Worm (Caenorhabditis elegans) whole organism, young adult: ENCODE measurements around the gene C02E7.8.

Experiments used
- B0035.1 ChIP-seq: sonication (generic microtip); optimal IDR thresholded peaks from 2 replicates; lab custom pipeline; 2016; ENCODE audit warnings: missing genetic modification characterization, mild to moderate bottlenecking, missing compliant biosample characterization, missing genotype, missing genetic modification reagents
- D2030.7 ChIP-seq: fragments of 200-800 bp; sonication (Bioruptor generic); IDR thresholded peaks from 2 replicates; pipeline ENCODE4 v1.3.6; 2022; ENCODE audit warnings: missing genetic modification reagents, missing genetic modification characterization, missing compliant biosample characterization
- F37B4.10 ChIP-seq: fragments of 200-800 bp; sonication (Bioruptor generic); IDR thresholded peaks from 2 replicates; pipeline ENCODE4 v1.3.6; 2022; ENCODE audit warnings: missing genetic modification characterization, missing compliant biosample characterization
- F52B5.7 ChIP-seq: sonication (generic microtip); optimal IDR thresholded peaks from 2 replicates; lab custom pipeline; 2016; ENCODE audit warnings: mild to moderate bottlenecking, missing genetic modification characterization, missing compliant biosample characterization
- F57A8.1 ChIP-seq: fragments of 200-800 bp; sonication (Bioruptor generic); optimal IDR thresholded peaks from 2 replicates; lab custom pipeline; 2018; ENCODE audit warnings: mild to moderate bottlenecking, missing genetic modification characterization, moderate library complexity, missing compliant biosample characterization
- T26A5.8 ChIP-seq: sonication (generic microtip); optimal IDR thresholded peaks from 2 replicates; lab custom pipeline; 2016; ENCODE audit warnings: missing genetic modification characterization, missing compliant biosample characterization
- aptf-2 ChIP-seq: fragments of 200-800 bp; sonication (Bioruptor generic); conservative IDR thresholded peaks from 2 replicates; pipeline ENCODE4 v1.3.6; 2022; ENCODE audit warnings: missing genetic modification reagents, missing genetic modification characterization, missing compliant biosample characterization
- attf-5 ChIP-seq: fragments of 200-800 bp; sonication (Bioruptor generic); optimal IDR thresholded peaks from 2 replicates; lab custom pipeline; 2018; ENCODE audit warnings: mild to moderate bottlenecking, missing genetic modification characterization, missing compliant biosample characterization
- ceh-40 ChIP-seq: fragments of 200-800 bp; sonication (Bioruptor generic); IDR thresholded peaks from 2 replicates; pipeline ENCODE4 v1.3.6; 2022; ENCODE audit warnings: missing genetic modification characterization, missing compliant biosample characterization
- ceh-58 ChIP-seq: fragments of 200-800 bp; sonication (Bioruptor generic); IDR thresholded peaks from 2 replicates; pipeline ENCODE4 v1.3.6; 2022; ENCODE audit warnings: missing genetic modification characterization, missing compliant biosample characterization
- dpl-1 ChIP-seq: fragments of 150-350 bp; optimal IDR thresholded peaks from 2 replicates; lab custom pipeline; 2014; ENCODE audit warnings: missing biosample characterization, missing genetic modification reagents, missing genetic modification characterization
- egrh-3 ChIP-seq: fragments of 200-800 bp; sonication (Bioruptor generic); IDR thresholded peaks from 2 replicates; pipeline ENCODE4 v1.3.6; 2022; ENCODE audit warnings: missing genetic modification reagents, missing genetic modification characterization, missing compliant biosample characterization
- fkh-3 ChIP-seq: sonication (generic microtip); optimal IDR thresholded peaks from 2 replicates; lab custom pipeline; 2016; ENCODE audit warnings: mild to moderate bottlenecking, missing genetic modification characterization, missing compliant biosample characterization
- gei-17 ChIP-seq: fragments of 200-800 bp; sonication (Bioruptor generic); optimal IDR thresholded peaks from 2 replicates; lab custom pipeline; 2018; ENCODE audit warnings: mild to moderate bottlenecking, missing genetic modification characterization, missing compliant biosample characterization
- hmg-20 ChIP-seq: fragments of 200-800 bp; sonication (Bioruptor generic); IDR thresholded peaks from 2 replicates; pipeline ENCODE4 v1.3.6; 2022; ENCODE audit warnings: missing genetic modification reagents, missing genetic modification characterization, missing compliant biosample characterization
- hrde-1 ChIP-seq: sonication (generic microtip); optimal IDR thresholded peaks from 2 replicates; lab custom pipeline; 2016; ENCODE audit warnings: missing genetic modification characterization, mild to moderate bottlenecking, missing compliant biosample characterization, moderate library complexity, missing genotype, missing genetic modification reagents, borderline replicate concordance
- lin-26 ChIP-seq: fragments of 200-800 bp; sonication (Bioruptor generic); IDR thresholded peaks from 2 replicates; pipeline ENCODE4 v1.3.6; 2022; ENCODE audit warnings: missing genetic modification reagents, missing genetic modification characterization, missing compliant biosample characterization
- lsl-1 ChIP-seq: fragments of 200-800 bp; sonication (Bioruptor generic); optimal IDR thresholded peaks from 2 replicates; lab custom pipeline; 2018; ENCODE audit warnings: mild to moderate bottlenecking, missing genetic modification characterization, moderate library complexity, missing compliant biosample characterization
- lsy-27 ChIP-seq: sonication (generic microtip); optimal IDR thresholded peaks from 2 replicates; lab custom pipeline; 2017; ENCODE audit warnings: missing genetic modification characterization, mild to moderate bottlenecking, missing compliant biosample characterization, antibody characterized with exemption, missing genotype, borderline replicate concordance; ENCODE audit not compliant: insufficient read depth
- mel-28 ChIP-seq: sonication (generic microtip); optimal IDR thresholded peaks from 2 replicates; lab custom pipeline; 2016; ENCODE audit warnings: borderline replicate concordance, mild to moderate bottlenecking, missing genetic modification characterization, missing compliant biosample characterization
- nfya-1 ChIP-seq: sonication (generic microtip); optimal IDR thresholded peaks from 2 replicates; lab custom pipeline; 2017; ENCODE audit warnings: antibody characterized with exemption, missing compliant biosample characterization, missing genetic modification characterization, borderline replicate concordance; ENCODE audit not compliant: insufficient read depth
- nhr-120 ChIP-seq: fragments of 200-800 bp; sonication (Bioruptor generic); IDR thresholded peaks from 2 replicates; pipeline ENCODE4 v1.3.6; 2022; ENCODE audit warnings: missing genetic modification characterization, missing compliant biosample characterization
- nhr-90 ChIP-seq: sonication (generic microtip); optimal IDR thresholded peaks from 2 replicates; lab custom pipeline; 2016; ENCODE audit warnings: missing genotype, mild to moderate bottlenecking, missing genetic modification characterization, missing compliant biosample characterization
- pha-4 ChIP-seq: fragments of 150-350 bp; sonication (generic microtip); optimal IDR thresholded peaks from 2 replicates; lab custom pipeline; 2014; ENCODE audit warnings: missing biosample characterization, missing genetic modification reagents, missing genetic modification characterization
- rcor-1 ChIP-seq: fragments of 200-800 bp; sonication (Bioruptor generic); IDR thresholded peaks from 2 replicates; pipeline ENCODE4 v1.3.6; 2022; ENCODE audit warnings: missing genetic modification reagents, missing genetic modification characterization, missing compliant biosample characterization
- rpc-1 ChIP-seq, 2 experiments: fragments of 150-350 bp in 1 of 2; sonication (generic microtip) in 1 of 2; optimal IDR thresholded peaks; 2 replicates each; lab custom pipeline; 2014 to 2018; ENCODE audit warnings: missing biosample characterization in 1 of 2, missing genetic modification characterization in 1 of 2, missing genetic modification reagents in 1 of 2, missing genotype in 1 of 2
- sdz-38 ChIP-seq: sonication (generic microtip); optimal IDR thresholded peaks from 2 replicates; lab custom pipeline; 2016; ENCODE audit warnings: missing genotype, missing genetic modification characterization, missing compliant biosample characterization
- snpc-1.3 ChIP-seq: sonication (generic microtip); optimal IDR thresholded peaks from 2 replicates; lab custom pipeline; 2017; ENCODE audit warnings: missing genetic modification characterization, mild to moderate bottlenecking, missing compliant biosample characterization, antibody characterized with exemption, moderate library complexity, missing genotype, missing genetic modification reagents; ENCODE audit not compliant: insufficient read depth
- somi-1 ChIP-seq: fragments of 200-800 bp; sonication (Bioruptor generic); optimal IDR thresholded peaks from 2 replicates; lab custom pipeline; 2018; ENCODE audit warnings: mild to moderate bottlenecking, missing genetic modification characterization, missing compliant biosample characterization
- sptf-2 ChIP-seq: fragments of 200-800 bp; sonication (Bioruptor generic); optimal IDR thresholded peaks from 2 replicates; lab custom pipeline; 2018; ENCODE audit warnings: mild to moderate bottlenecking, missing genetic modification characterization, missing compliant biosample characterization
- unc-130 ChIP-seq: sonication (generic microtip); optimal IDR thresholded peaks from 2 replicates; lab custom pipeline; 2016; ENCODE audit warnings: missing genetic modification reagents, missing genetic modification characterization, missing compliant biosample characterization
- unc-62 ChIP-seq: fragments of 150-350 bp; optimal IDR thresholded peaks from 2 replicates; lab custom pipeline; 2014; ENCODE audit warnings: missing biosample characterization, missing genetic modification reagents, missing genetic modification characterization
- zim-3 ChIP-seq: sonication (generic microtip); optimal IDR thresholded peaks from 2 replicates; lab custom pipeline; 2017; ENCODE audit warnings: mild to moderate bottlenecking, missing genetic modification characterization, moderate library complexity, missing compliant biosample characterization
- ztf-28 ChIP-seq: fragments of 200-800 bp; sonication (Bioruptor generic); IDR thresholded peaks from 2 replicates; pipeline ENCODE4 v1.3.6; 2022; ENCODE audit warnings: missing genetic modification reagents, missing genetic modification characterization, missing compliant biosample characterization
- ztf-3 ChIP-seq: fragments of 200-800 bp; sonication (Bioruptor generic); optimal IDR thresholded peaks from 2 replicates; lab custom pipeline; 2018; ENCODE audit warnings: mild to moderate bottlenecking, missing genetic modification characterization, missing compliant biosample characterization

Gene C02E7.8

ce11 chrV:4933268-4933667 is 12.7 kb upstream of the C02E7.8 start:
- no peak for TF ChIP-seq D2030.7
- TF ChIP-seq attf-5: no peak
- TF ChIP-seq egrh-3 (GFP tag; lab: Robert Waterston, UW): no peak
- TF ChIP-seq zim-3 (tag; lab: Kevin White, UChicago): no peak
- TF ChIP-seq unc-130: no peak
- no peak for TF ChIP-seq rpc-1 (optimal IDR thresholded peaks at IDR 0.05; lab: Kevin White, UChicago)
- TF ChIP-seq rpc-1 (tag; optimal IDR thresholded peaks at IDR 0.05; lab: Kevin White, UChicago): no peak

- TF ChIP-seq nfya-1 (tag; lab: Kevin White, UChicago) (no peak), sptf-2 (no peak), mel-28 (tag; lab: Kevin White, UChicago) (no peak), F37B4.10 (GFP tag; lab: Robert Waterston, UW) (no peak), lsl-1 (GFP tag; lab: Kevin White, UChicago) (no peak), F52B5.7 (tag; lab: Kevin White, UChicago) (no peak), snpc-1.3 (tag; lab: Kevin White, UChicago) (no peak), hmg-20 (GFP tag; lab: Robert Waterston, UW) (no peak), hrde-1 (no peak), dpl-1 (GFP tag; lab: Kevin White, UChicago) (no peak), nhr-120 (GFP tag; lab: Robert Waterston, UW) (no peak)
These were observed 12.2 kb upstream of the C02E7.8 start, which contains the start of gene C02E7.10 for ce11 chrV:4932814-4933213. Gene C02E7.10 (minus strand): TSS chrV:4933045.

- TF ChIP-seq T26A5.8 (tag; lab: Kevin White, UChicago) (no peak), aptf-2 (no peak), rcor-1 (GFP tag; lab: Robert Waterston, UW) (no peak), gei-17 (no peak), B0035.1 (no peak)
These were observed 9.3 kb upstream of the C02E7.8 start, which contains the start of gene str-205 for ce11 chrV:4929842-4930241. Gene str-205 (minus strand): TSS chrV:4929942.

- no peak for TF ChIP-seq lsy-27 (tag; lab: Kevin White, UChicago)
- no peak for TF ChIP-seq ztf-28
- no peak for TF ChIP-seq ceh-40
- no peak for TF ChIP-seq lin-26 (GFP tag; lab: Robert Waterston, UW)
- TF ChIP-seq somi-1 (GFP tag; lab: Kevin White, UChicago): no peak
- TF ChIP-seq F57A8.1 (GFP tag; lab: Kevin White, UChicago): no peak
- no peak for TF ChIP-seq nhr-90 (tag; lab: Kevin White, UChicago)
- TF ChIP-seq pha-4 (tag; lab: Kevin White, UChicago): no peak
- no peak for TF ChIP-seq unc-62
- TF ChIP-seq sdz-38 (tag; lab: Kevin White, UChicago): no peak
- no peak for TF ChIP-seq hmg-20 (GFP tag; lab: Robert Waterston, UW)
- TF ChIP-seq ceh-58: no peak
- TF ChIP-seq ztf-3 (GFP tag; lab: Kevin White, UChicago): no peak
- TF ChIP-seq fkh-3 (tag; lab: Kevin White, UChicago): no peak
- TF ChIP-seq, all 124 proteins: peak for 0
These were observed 5.8 kb upstream of the C02E7.8 start, which contains the start of gene srh-21 for ce11 chrV:4926371-4926770. Gene srh-21 (plus strand): TSS chrV:4926671.
